Worm (Caenorhabditis elegans) whole organism, young adult: ENCODE measurements around the gene C02F12.8.

Source experiments
- B0019.2 ChIP-seq: fragments of 200-800 bp; sonication (Bioruptor generic); conservative IDR thresholded peaks from 2 replicates; pipeline ENCODE4 v1.3.6; 2022; ENCODE audit warnings: missing genetic modification reagents, missing genetic modification characterization, missing compliant biosample characterization
- C06A6.2 ChIP-seq: fragments of 200-800 bp; sonication (Bioruptor generic); conservative IDR thresholded peaks from 2 replicates; pipeline ENCODE4 v1.3.6; 2022; ENCODE audit warnings: missing genetic modification characterization, missing compliant biosample characterization
- F23B12.7 ChIP-seq: sonication (generic microtip); optimal IDR thresholded peaks from 2 replicates; lab custom pipeline; 2017; ENCODE audit warnings: missing genetic modification characterization, mild to moderate bottlenecking, missing compliant biosample characterization, antibody characterized with exemption, moderate library complexity; ENCODE audit not compliant: insufficient read depth
- F55B11.4 ChIP-seq: sonication (generic microtip); optimal IDR thresholded peaks from 2 replicates; lab custom pipeline; 2016; ENCODE audit warnings: missing compliant biosample characterization, missing genetic modification characterization, borderline replicate concordance; ENCODE audit not compliant: insufficient read depth
- T26A5.8 ChIP-seq: sonication (generic microtip); optimal IDR thresholded peaks from 2 replicates; lab custom pipeline; 2016; ENCODE audit warnings: missing genetic modification characterization, missing compliant biosample characterization
- atf-7 ChIP-seq: sonication (generic microtip); optimal IDR thresholded peaks from 2 replicates; lab custom pipeline; 2017; ENCODE audit warnings: mild to moderate bottlenecking, missing genetic modification characterization, missing compliant biosample characterization
- ceh-58 ChIP-seq: fragments of 200-800 bp; sonication (Bioruptor generic); IDR thresholded peaks from 2 replicates; pipeline ENCODE4 v1.3.6; 2022; ENCODE audit warnings: missing genetic modification characterization, missing compliant biosample characterization
- chd-7 ChIP-seq: sonication (generic microtip); optimal IDR thresholded peaks from 2 replicates; lab custom pipeline; 2016; ENCODE audit warnings: mild to moderate bottlenecking, missing genetic modification characterization, moderate library complexity, missing compliant biosample characterization
- dpff-1 ChIP-seq: sonication (generic microtip); optimal IDR thresholded peaks from 2 replicates; lab custom pipeline; 2017; ENCODE audit warnings: mild to moderate bottlenecking, missing genetic modification characterization, missing compliant biosample characterization
- efl-1 ChIP-seq: fragments of 150-350 bp; optimal IDR thresholded peaks from 2 replicates; lab custom pipeline; 2014; ENCODE audit warnings: missing biosample characterization, missing genetic modification reagents, missing genetic modification characterization
- egl-44 ChIP-seq: fragments of 200-800 bp; sonication (Bioruptor generic); IDR thresholded peaks from 2 replicates; pipeline ENCODE4 v1.3.6; 2022; ENCODE audit warnings: missing genetic modification reagents, missing genetic modification characterization, missing compliant biosample characterization
- ekl-4 ChIP-seq: fragments of 200-800 bp; sonication (Bioruptor generic); IDR thresholded peaks from 2 replicates; pipeline ENCODE4 v1.3.6; 2022; ENCODE audit warnings: missing genetic modification reagents, missing genetic modification characterization, missing compliant biosample characterization
- fkh-3 ChIP-seq: sonication (generic microtip); optimal IDR thresholded peaks from 2 replicates; lab custom pipeline; 2016; ENCODE audit warnings: mild to moderate bottlenecking, missing genetic modification characterization, missing compliant biosample characterization
- him-1 ChIP-seq: sonication (generic microtip); optimal IDR thresholded peaks from 2 replicates; lab custom pipeline; 2016; ENCODE audit warnings: missing genotype, missing genetic modification reagents, missing genetic modification characterization, missing compliant biosample characterization
- hlh-12 ChIP-seq: sonication (generic microtip); optimal IDR thresholded peaks from 2 replicates; lab custom pipeline; 2016; ENCODE audit warnings: missing genetic modification characterization, missing compliant biosample characterization
- hmg-1.2 ChIP-seq: fragments of 200-800 bp; sonication (Bioruptor generic); IDR thresholded peaks from 2 replicates; pipeline ENCODE4 v1.3.6; 2022; ENCODE audit warnings: missing genetic modification reagents, missing genetic modification characterization, missing compliant biosample characterization
- lin-35 ChIP-seq, 3 experiments: fragments of 150-350 bp in 2 of 3; sonication (generic microtip) in 1 of 3; optimal IDR thresholded peaks; 2 replicates each; lab custom pipeline; 2014 to 2018; ENCODE audit warnings: missing biosample characterization in 3 of 3, missing genetic modification characterization in 3 of 3, missing genetic modification reagents in 3 of 3
- madf-10 ChIP-seq: sonication (generic microtip); optimal IDR thresholded peaks from 2 replicates; lab custom pipeline; 2016; ENCODE audit warnings: mild to moderate bottlenecking, missing genetic modification characterization, missing compliant biosample characterization
- madf-3 ChIP-seq: fragments of 200-800 bp; sonication (Bioruptor generic); IDR thresholded peaks from 2 replicates; pipeline ENCODE4 v1.3.6; 2022; ENCODE audit warnings: missing genetic modification reagents, missing genetic modification characterization, missing compliant biosample characterization
- madf-8 ChIP-seq: fragments of 200-800 bp; sonication (Bioruptor generic); conservative IDR thresholded peaks from 2 replicates; pipeline ENCODE4 v1.3.6; 2022; ENCODE audit warnings: missing genetic modification reagents, missing genetic modification characterization, missing compliant biosample characterization
- nhr-90 ChIP-seq: sonication (generic microtip); optimal IDR thresholded peaks from 2 replicates; lab custom pipeline; 2016; ENCODE audit warnings: missing genotype, mild to moderate bottlenecking, missing genetic modification characterization, missing compliant biosample characterization
- pbrm-1 ChIP-seq: fragments of 200-800 bp; sonication (Bioruptor generic); IDR thresholded peaks from 2 replicates; pipeline ENCODE4 v1.3.6; 2022; ENCODE audit warnings: missing genetic modification reagents, missing genetic modification characterization, missing compliant biosample characterization
- pha-4 ChIP-seq: fragments of 150-350 bp; sonication (generic microtip); optimal IDR thresholded peaks from 2 replicates; lab custom pipeline; 2014; ENCODE audit warnings: missing biosample characterization, missing genetic modification reagents, missing genetic modification characterization
- rec-8 ChIP-seq, 2 experiments: sonication (generic microtip); optimal IDR thresholded peaks; 2 replicates each; lab custom pipeline; 2016; ENCODE audit warnings: mild to moderate bottlenecking in 2 of 2, missing genetic modification characterization in 2 of 2, missing genetic modification reagents in 2 of 2, missing genotype in 2 of 2, missing biosample characterization in 1 of 2, missing compliant biosample characterization in 1 of 2, moderate library complexity in 1 of 2
- rpc-1 ChIP-seq, 2 experiments: fragments of 150-350 bp in 1 of 2; sonication (generic microtip) in 1 of 2; optimal IDR thresholded peaks; 2 replicates each; lab custom pipeline; 2014 to 2018; ENCODE audit warnings: missing biosample characterization in 1 of 2, missing genetic modification characterization in 1 of 2, missing genetic modification reagents in 1 of 2, missing genotype in 1 of 2
- snpc-4 ChIP-seq, 5 experiments: fragments of 150-350 bp in 1 of 5; sonication (generic microtip) in 4 of 5; optimal IDR thresholded peaks; 2 replicates each; lab custom pipeline; 2014 to 2018; ENCODE audit warnings: missing genetic modification characterization in 5 of 5, missing biosample characterization in 3 of 5, antibody characterized with exemption in 2 of 5, mild to moderate bottlenecking in 2 of 5, missing compliant biosample characterization in 2 of 5, missing genotype in 2 of 5, moderate library complexity in 2 of 5, missing genetic modification reagents in 1 of 5
- sptf-2 ChIP-seq: fragments of 200-800 bp; sonication (Bioruptor generic); optimal IDR thresholded peaks from 2 replicates; lab custom pipeline; 2018; ENCODE audit warnings: mild to moderate bottlenecking, missing genetic modification characterization, missing compliant biosample characterization
- tbp1 ChIP-seq: fragments of 200-800 bp; sonication (Bioruptor generic); optimal IDR thresholded peaks from 2 replicates; lab custom pipeline; 2018; ENCODE audit warnings: mild to moderate bottlenecking, missing genetic modification characterization, missing compliant biosample characterization
- tlf-1 ChIP-seq: fragments of 200-800 bp; sonication (Bioruptor generic); optimal IDR thresholded peaks from 2 replicates; lab custom pipeline; 2018; ENCODE audit warnings: mild to moderate bottlenecking, missing genetic modification characterization, missing compliant biosample characterization
- ztf-6 ChIP-seq: fragments of 200-800 bp; sonication (Bioruptor generic); IDR thresholded peaks from 2 replicates; pipeline ENCODE4 v1.3.6; 2022; ENCODE audit warnings: missing genetic modification reagents, missing genetic modification characterization, missing compliant biosample characterization

Gene C02F12.8

DNA sequence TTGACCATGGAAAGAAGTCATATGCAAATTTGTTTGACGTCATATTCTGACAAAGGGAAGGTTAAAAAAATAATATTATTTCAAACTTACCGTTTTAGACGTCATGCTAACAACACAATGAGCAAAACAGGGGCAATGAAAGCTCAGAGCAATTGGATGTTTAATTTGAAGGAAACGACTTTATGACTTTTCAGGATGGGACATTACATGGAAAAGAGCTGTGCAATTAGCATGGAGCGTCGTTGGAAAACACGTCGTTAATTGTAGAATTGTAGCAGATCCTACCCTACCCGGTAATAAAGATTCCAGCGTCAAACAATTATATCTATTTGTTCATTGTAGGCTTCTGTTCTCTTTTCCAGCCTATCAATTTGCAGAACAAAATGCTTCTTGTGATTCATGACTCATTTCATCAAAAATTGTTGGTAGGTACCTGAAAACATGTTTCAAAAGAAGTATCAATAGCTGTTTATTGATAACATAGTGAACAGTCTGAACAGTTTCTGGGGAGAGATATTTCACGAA lies 19.4 kb downstream of the C02F12.8 start, which contains the start of gene ceh-63:
Gene ceh-63 (minus strand): TSS at position 475 of the 525 bp plus-strand sequence.
- no peak for TF ChIP-seq pbrm-1

DNA sequence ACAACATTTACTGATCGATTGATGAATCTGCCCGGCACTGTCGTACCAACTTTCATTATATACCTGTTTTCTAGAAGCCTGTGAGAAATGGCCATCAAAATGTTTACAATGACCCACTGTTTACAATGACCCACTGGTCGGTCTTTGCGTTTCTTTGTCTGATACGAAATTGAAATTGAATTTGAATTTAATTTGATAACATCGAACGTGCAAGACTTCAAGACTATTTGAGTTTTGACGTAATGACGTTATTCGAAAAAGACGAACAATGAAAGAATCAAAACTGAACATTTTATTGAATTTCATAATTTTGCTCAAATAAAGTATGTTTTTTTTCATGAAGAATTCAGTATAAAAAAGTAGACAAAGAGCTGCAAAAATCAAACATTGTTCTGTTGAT lies 21.0 kb downstream of the C02F12.8 start, which contains the start of gene C02F12.5:
Gene C02F12.5 (minus strand): TSS at position 101 of the 400 bp plus-strand sequence.
- no peak for TF ChIP-seq madf-8 (GFP tag; lab: Robert Waterston, UW)
- no peak for TF ChIP-seq T26A5.8
- no peak for TF ChIP-seq hlh-12 (tag; lab: Kevin White, UChicago)
- no peak for TF ChIP-seq snpc-4 (GFP tag; optimal IDR thresholded peaks at IDR 0.05; lab: Kevin White, UChicago)
- no peak for TF ChIP-seq snpc-4 (tag; optimal IDR thresholded peaks at IDR 0.05; lab: Kevin White, UChicago)
- no peak for TF ChIP-seq ekl-4 (GFP tag; lab: Robert Waterston, UW)
- TF ChIP-seq ceh-58 (GFP tag; lab: Robert Waterston, UW): no peak
- TF ChIP-seq dpff-1 (tag; lab: Kevin White, UChicago): no peak
- TF ChIP-seq rpc-1 (optimal IDR thresholded peaks at IDR 0.05; lab: Kevin White, UChicago): no peak
- no peak for TF ChIP-seq rpc-1 (tag; optimal IDR thresholded peaks at IDR 0.05; lab: Kevin White, UChicago)
- TF ChIP-seq egl-44 (GFP tag; lab: Robert Waterston, UW): no peak
- no peak for TF ChIP-seq sptf-2
- no peak for TF ChIP-seq C06A6.2 (GFP tag; lab: Robert Waterston, UW)
- TF ChIP-seq madf-3 (GFP tag; lab: Robert Waterston, UW): no peak
- no peak for TF ChIP-seq B0019.2 (GFP tag; lab: Robert Waterston, UW)
- TF ChIP-seq atf-7 (tag; lab: Kevin White, UChicago): no peak
- no peak for TF ChIP-seq tlf-1 (GFP tag; lab: Kevin White, UChicago)
- no peak for TF ChIP-seq F55B11.4 (tag; lab: Kevin White, UChicago)
- no peak for TF ChIP-seq chd-7 (tag; lab: Kevin White, UChicago)

DNA sequence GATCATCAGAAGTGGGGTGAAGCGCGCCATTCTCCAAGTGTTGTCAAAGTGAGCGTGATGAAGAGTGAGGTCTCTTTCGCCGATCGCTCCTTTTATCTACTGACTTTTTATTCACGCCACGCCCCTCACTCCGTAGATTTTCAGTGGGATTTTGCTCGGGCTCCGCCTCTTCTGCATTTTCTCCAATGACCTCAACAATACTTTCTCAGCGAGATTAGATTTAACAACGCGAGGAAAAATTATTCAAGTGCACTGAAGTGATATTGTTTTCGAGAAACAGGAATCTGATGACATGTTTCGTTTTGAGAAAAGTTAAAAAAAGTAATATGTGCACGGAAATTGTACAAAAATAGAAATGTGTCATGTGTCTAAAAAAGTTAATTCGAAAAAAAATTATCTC lies 24.2 kb downstream of the C02F12.8 start, which contains the start of gene snet-1:
Gene snet-1 (minus strand): TSS at position 101 of the 400 bp plus-strand sequence.
- TF ChIP-seq ztf-6 (GFP tag; lab: Robert Waterston, UW): no peak

DNA sequence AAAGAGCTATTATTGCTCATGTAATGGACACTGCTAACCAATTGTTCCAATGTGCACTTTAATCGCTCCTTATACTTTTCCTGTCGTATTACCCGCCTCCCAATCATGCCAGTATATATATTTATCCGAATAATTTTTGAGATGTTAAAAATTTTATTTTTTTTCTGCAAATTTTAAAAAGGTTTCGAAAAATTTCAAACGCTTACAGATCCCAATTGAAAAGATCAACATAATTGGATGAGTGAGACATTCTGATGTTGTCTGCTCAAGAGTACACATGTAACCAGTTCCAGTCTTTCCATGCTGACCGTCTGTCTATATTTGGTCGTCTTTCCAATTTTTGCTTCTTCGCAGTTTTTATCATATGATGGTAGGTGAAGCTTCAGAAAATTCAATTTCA lies 33.8 kb downstream of the C02F12.8 start, which contains the start of gene R11G1.1:
Gene R11G1.1 (plus strand): TSS at position 301 of the 400 bp plus-strand sequence.
- TF ChIP-seq tbp1 (GFP tag; lab: Kevin White, UChicago) (no peak), efl-1 (no peak), pha-4 (tag; lab: Kevin White, UChicago) (no peak), hmg-1.2 (no peak), B0019.2 (GFP tag; lab: Robert Waterston, UW) (no peak), madf-10 (tag; lab: Kevin White, UChicago) (no peak), rec-8 (tag; optimal IDR thresholded peaks at IDR 0.05; lab: Kevin White, UChicago) (no peak), lin-35 (GFP tag; optimal IDR thresholded peaks at IDR 0.05; lab: Kevin White, UChicago) (no peak), nhr-90 (tag; lab: Kevin White, UChicago) (no peak)

DNA sequence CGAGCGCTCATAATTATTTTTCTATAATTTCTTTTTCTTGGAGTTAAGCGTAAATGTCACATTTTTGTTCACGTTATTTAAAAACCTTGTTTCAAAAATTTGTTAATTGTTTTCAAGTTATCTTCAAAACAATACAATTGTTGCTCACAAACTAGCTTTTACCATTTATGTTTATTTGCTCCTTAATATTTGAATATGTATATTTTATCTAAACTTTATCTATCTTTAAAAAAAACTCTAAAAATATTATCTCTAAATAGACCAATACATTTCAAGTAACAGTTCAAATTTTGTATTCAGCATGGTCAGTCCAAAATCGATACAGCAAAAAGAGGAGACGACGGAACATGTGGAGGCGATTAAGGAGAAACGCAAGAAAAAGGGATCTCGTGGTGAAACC lies 37.1 kb downstream of the C02F12.8 start, which contains the start of gene R11G1.7:
Gene R11G1.7 (plus strand): TSS at position 301 of the 400 bp plus-strand sequence.
- no peak for TF ChIP-seq F23B12.7 (tag; lab: Kevin White, UChicago)
- TF ChIP-seq him-1 (tag; lab: Kevin White, UChicago): no peak
- no peak for TF ChIP-seq T26A5.8
- no peak for TF ChIP-seq fkh-3 (tag; lab: Kevin White, UChicago)
